Fruit fly (Drosophila melanogaster) whole organism, embryonic: ENCODE measurements around the gene BBIP1.

Source experiments
- Bgb ChIP-seq: fragments of 200-800 bp; sonication (Bioruptor generic); IDR thresholded peaks from 2 replicates; pipeline ENCODE4 v1.3.6; 2022; ENCODE audit warnings: missing biosample characterization, missing genetic modification characterization; ENCODE audit not compliant: partially characterized antibody
- CG10147 ChIP-seq: fragments of 200-800 bp; sonication (Bioruptor generic); optimal IDR thresholded peaks from 2 replicates; lab custom pipeline; 2019; ENCODE audit warnings: missing biosample characterization, mild to moderate bottlenecking, missing genetic modification characterization, moderate library complexity
- CG11504 ChIP-seq: fragments of 200-800 bp; sonication (Bioruptor generic); optimal IDR thresholded peaks from 3 replicates; lab custom pipeline; 2019; ENCODE audit warnings: missing biosample characterization, mild to moderate bottlenecking, missing genetic modification characterization, moderate library complexity
- CG11695 ChIP-seq: fragments of 200-800 bp; sonication (Bioruptor generic); IDR thresholded peaks from 3 replicates; pipeline ENCODE4 v1.3.6; 2022; ENCODE audit warnings: missing biosample characterization, missing genetic modification characterization
- CG1233 ChIP-seq: fragments of 200-800 bp; sonication (Bioruptor generic); optimal IDR thresholded peaks from 4 replicates; lab custom pipeline; 2018; ENCODE audit warnings: missing biosample characterization, mild to moderate bottlenecking, missing genetic modification characterization
- CG13287 ChIP-seq: fragments of 200-800 bp; sonication (Bioruptor generic); IDR thresholded peaks from 2 replicates; pipeline ENCODE4 v1.3.6; 2022; ENCODE audit warnings: missing biosample characterization, missing genetic modification characterization; ENCODE audit not compliant: partially characterized antibody
- CG16863 ChIP-seq: fragments of 200-800 bp; sonication (Bioruptor generic); optimal IDR thresholded peaks from 3 replicates; lab custom pipeline; 2016; ENCODE audit warnings: missing biosample characterization, missing genetic modification characterization
- CG18262 ChIP-seq: fragments of 200-800 bp; optimal IDR thresholded peaks from 3 replicates; lab custom pipeline; 2019; ENCODE audit warnings: missing biosample characterization, mild to moderate bottlenecking, missing genetic modification characterization, moderate library complexity
- CG2116 ChIP-seq: fragments of 200-800 bp; sonication (Bioruptor generic); optimal IDR thresholded peaks from 3 replicates; lab custom pipeline; 2018; ENCODE audit warnings: missing biosample characterization, mild to moderate bottlenecking, missing genetic modification characterization
- CG2129 ChIP-seq: fragments of 200-800 bp; sonication (Bioruptor generic); IDR thresholded peaks from 2 replicates; pipeline ENCODE4 v1.3.6; 2022; ENCODE audit warnings: missing biosample characterization, missing genetic modification characterization; ENCODE audit not compliant: partially characterized antibody
- CG31388 ChIP-seq: fragments of 200-800 bp; sonication (Bioruptor generic); optimal IDR thresholded peaks from 2 replicates; lab custom pipeline; 2016; ENCODE audit warnings: missing biosample characterization, missing genetic modification characterization
- CG31441 ChIP-seq: fragments of 200-800 bp; sonication (Bioruptor generic); IDR thresholded peaks from 2 replicates; pipeline ENCODE4 v1.3.6; 2022; ENCODE audit warnings: missing biosample characterization, missing genetic modification characterization
- CG34224 ChIP-seq: fragments of 200-800 bp; sonication (Bioruptor generic); IDR thresholded peaks from 3 replicates; pipeline ENCODE4 v1.3.6; 2022; ENCODE audit warnings: missing biosample characterization, missing genetic modification characterization; ENCODE audit not compliant: partially characterized antibody
- CG3995 ChIP-seq: fragments of 200-800 bp; sonication (Bioruptor generic); optimal IDR thresholded peaks from 3 replicates; lab custom pipeline; 2016; ENCODE audit warnings: missing biosample characterization, missing genetic modification characterization
- CG5245 ChIP-seq: fragments of 200-800 bp; sonication (Bioruptor generic); optimal IDR thresholded peaks from 3 replicates; lab custom pipeline; 2016; ENCODE audit warnings: missing biosample characterization, missing genetic modification characterization
- Dll ChIP-seq: fragments of 200-800 bp; sonication (Bioruptor generic); IDR thresholded peaks from 4 replicates; pipeline ENCODE4 v1.3.6; 2022; ENCODE audit warnings: missing biosample characterization, missing genetic modification characterization; ENCODE audit not compliant: partially characterized antibody
- Doc3 ChIP-seq: fragments of 200-800 bp; sonication (Bioruptor generic); IDR thresholded peaks from 3 replicates; pipeline ENCODE4 v1.3.6; 2022; ENCODE audit warnings: missing biosample characterization, missing genetic modification characterization; ENCODE audit not compliant: partially characterized antibody
- E2f1 ChIP-seq: fragments of 200-800 bp; sonication (Bioruptor generic); IDR thresholded peaks from 2 replicates; pipeline ENCODE4 v1.3.6; 2022; ENCODE audit warnings: missing biosample characterization, missing genetic modification characterization
- E2f2 ChIP-seq: fragments of 200-800 bp; sonication (Bioruptor generic); IDR thresholded peaks from 2 replicates; pipeline ENCODE4 v1.3.6; 2022; ENCODE audit warnings: missing biosample characterization, missing genetic modification characterization
- Ets65A ChIP-seq: fragments of 200-800 bp; sonication (Bioruptor generic); peaks from one replicate; lab custom pipeline; 2016; ENCODE audit warnings: missing biosample characterization, missing genetic modification characterization
- Med ChIP-seq: fragments of 200-800 bp; sonication (Bioruptor generic); peaks from one replicate; lab custom pipeline; 2016; ENCODE audit warnings: missing biosample characterization, missing genetic modification characterization, mild to moderate bottlenecking, inconsistent platforms, moderate library complexity
- Nf-YB ChIP-seq: fragments of 200-800 bp; sonication (Bioruptor generic); optimal IDR thresholded peaks from 3 replicates; lab custom pipeline; 2019; ENCODE audit warnings: missing biosample characterization, mild to moderate bottlenecking, missing genetic modification characterization, moderate library complexity
- Nf-YC ChIP-seq: fragments of 200-800 bp; optimal IDR thresholded peaks from 3 replicates; lab custom pipeline; 2019; ENCODE audit warnings: missing biosample characterization, mild to moderate bottlenecking, missing genetic modification characterization, moderate library complexity
- Pdp1 ChIP-seq, 2 experiments: fragments of 200-800 bp; sonication (Bioruptor generic); optimal IDR thresholded peaks; 3 replicates each; lab custom pipeline; 2016; ENCODE audit warnings: missing biosample characterization in 2 of 2, missing genetic modification characterization in 2 of 2, mild to moderate bottlenecking in 1 of 2, moderate library complexity in 1 of 2
- Scr ChIP-seq: fragments of 200-800 bp; sonication (Bioruptor generic); IDR thresholded peaks from 2 replicates; pipeline ENCODE4 v1.3.6; 2022; ENCODE audit warnings: missing biosample characterization, missing genetic modification characterization; ENCODE audit not compliant: partially characterized antibody
- az2 ChIP-seq: fragments of 200-800 bp; sonication (Bioruptor generic); optimal IDR thresholded peaks from 3 replicates; lab custom pipeline; 2016; ENCODE audit warnings: missing biosample characterization, missing genetic modification characterization
- bbx ChIP-seq: fragments of 200-800 bp; sonication (Bioruptor generic); IDR thresholded peaks from 2 replicates; pipeline ENCODE4 v1.3.6; 2022; ENCODE audit warnings: missing biosample characterization, missing genetic modification characterization; ENCODE audit not compliant: partially characterized antibody
- cato ChIP-seq: fragments of 200-800 bp; sonication (Bioruptor generic); optimal IDR thresholded peaks from 2 replicates; lab custom pipeline; 2016; ENCODE audit warnings: missing biosample characterization, missing genetic modification characterization, borderline replicate concordance
- ci ChIP-seq: fragments of 200-800 bp; sonication (Bioruptor generic); IDR thresholded peaks from 3 replicates; pipeline ENCODE4 v1.3.6; 2022; ENCODE audit warnings: missing biosample characterization, missing genetic modification characterization
- crp ChIP-seq, 2 experiments: fragments of 200-800 bp; sonication (Bioruptor generic); optimal IDR thresholded peaks; 2 replicates in 1 of 2; 3 replicates in 1 of 2; lab custom pipeline; 2017; ENCODE audit warnings: missing biosample characterization in 2 of 2, missing genetic modification characterization in 2 of 2, mild to moderate bottlenecking in 1 of 2, moderate library complexity in 1 of 2
- eve ChIP-seq, 2 experiments: fragments of >200 bp; optimal IDR thresholded peaks; 2 replicates each; lab custom pipeline; 2017; ENCODE audit warnings: missing biosample characterization in 2 of 2, missing genetic modification characterization in 2 of 2
- hbn ChIP-seq: fragments of 200-800 bp; sonication (Bioruptor generic); IDR thresholded peaks from 2 replicates; pipeline ENCODE4 v1.3.6; 2022; ENCODE audit warnings: missing biosample characterization, missing genetic modification characterization; ENCODE audit not compliant: partially characterized antibody
- insv ChIP-seq, 2 experiments: fragments of 200-800 bp; sonication (Bioruptor generic); optimal IDR thresholded peaks; 3 replicates each; lab custom pipeline; 2016 to 2018; ENCODE audit warnings: missing biosample characterization in 2 of 2, missing genetic modification characterization in 2 of 2
- inv ChIP-seq: fragments of 200-800 bp; sonication (Bioruptor generic); IDR thresholded peaks from 2 replicates; pipeline ENCODE4 v1.3.6; 2022; ENCODE audit warnings: missing biosample characterization, missing genetic modification characterization; ENCODE audit not compliant: partially characterized antibody
- knrl ChIP-seq: fragments of 200-800 bp; sonication (Bioruptor generic); IDR thresholded peaks from 3 replicates; pipeline ENCODE4 v1.3.6; 2022; ENCODE audit warnings: missing biosample characterization, missing genetic modification characterization; ENCODE audit not compliant: partially characterized antibody
- lab ChIP-seq: fragments of 200-800 bp; sonication (Bioruptor generic); optimal IDR thresholded peaks from 3 replicates; lab custom pipeline; 2017; ENCODE audit warnings: missing biosample characterization, missing genetic modification characterization, mild to moderate bottlenecking, moderate library complexity, missing genetic modification reagents
- lola ChIP-seq, 3 experiments: fragments of >200 bp in 2 of 3; fragments of 200-800 bp in 1 of 3; sonication (Bioruptor generic) in 1 of 3; optimal IDR thresholded peaks; 2 replicates each; lab custom pipeline; 2017 to 2019; ENCODE audit warnings: missing biosample characterization in 3 of 3, missing genetic modification characterization in 3 of 3, mild to moderate bottlenecking in 1 of 3, moderate library complexity in 1 of 3
- mld ChIP-seq: fragments of 200-800 bp; sonication (Bioruptor generic); IDR thresholded peaks from 3 replicates; pipeline ENCODE4 v1.3.6; 2022; ENCODE audit warnings: missing biosample characterization, missing genetic modification characterization; ENCODE audit not compliant: partially characterized antibody
- sens ChIP-seq: fragments of 200-800 bp; sonication (Bioruptor generic); peaks from one replicate; lab custom pipeline; 2016; ENCODE audit warnings: missing biosample characterization, missing genetic modification characterization
- sob ChIP-seq: fragments of 200-800 bp; sonication (Bioruptor generic); IDR thresholded peaks from 2 replicates; pipeline ENCODE4 v1.3.6; 2022; ENCODE audit warnings: missing biosample characterization, missing genetic modification characterization
- ssp ChIP-seq: fragments of 200-800 bp; sonication (Bioruptor generic); IDR thresholded peaks from 2 replicates; pipeline ENCODE4 v1.3.6; 2022; ENCODE audit warnings: missing biosample characterization, missing genetic modification characterization
- unc-4 ChIP-seq: fragments of 200-800 bp; sonication (Bioruptor generic); IDR thresholded peaks from 2 replicates; pipeline ENCODE4 v1.3.6; 2022; ENCODE audit warnings: missing biosample characterization, missing genetic modification characterization; ENCODE audit not compliant: partially characterized antibody
- wor ChIP-seq: fragments of 200-800 bp; sonication (Bioruptor generic); IDR thresholded peaks from 2 replicates; pipeline ENCODE4 v1.3.6; 2022; ENCODE audit warnings: missing biosample characterization, missing genetic modification characterization
- yki ChIP-seq: fragments of >200 bp; optimal IDR thresholded peaks from 3 replicates; lab custom pipeline; 2018

BBIP1 gene

dm6 chr3R:9450672-9451071, 46.5 kb downstream of the BBIP1 start (continued):
- TF ChIP-seq lab (peak; percentile 13), CG11504 (tag; lab: Kevin White, UChicago) (no peak), sob (GFP tag; lab: Robert Waterston, UW) (peak; percentile 12; the same call in 1 of the 2 replicates), Pdp1 (GFP tag; optimal IDR thresholded peaks at IDR 0.05; lab: Kevin White, UChicago) (peak in 1 of 2 experiments; percentile 13), ci (peak; percentile 37; the same call in 1 of the 3 replicates), eve (GFP tag; optimal IDR thresholded peaks at IDR 0.05; lab: Kevin White, UChicago) (peak in 1 of 2 experiments; percentile 49)
- TF ChIP-seq, all 482 proteins: peak for 11

dm6 chr3R:9454980-9455379, 50.8 kb downstream of the BBIP1 start:
- TF ChIP-seq CG11695 (peak; percentile 60; the same call in 1 of the 3 replicates), sens (GFP tag; lab: Kevin White, UChicago) (peak; percentile 48), CG11504 (tag; lab: Kevin White, UChicago) (no peak), wor (GFP tag; lab: Robert Waterston, UW) (no peak), Ets65A (GFP tag; lab: Kevin White, UChicago) (peak; percentile 44), Pdp1 (GFP tag; optimal IDR thresholded peaks at IDR 0.05; lab: Kevin White, UChicago) (peak in 1 of 2 experiments; percentile 83), lola (GFP tag; optimal IDR thresholded peaks at IDR 0.05; lab: Kevin White, UChicago) (peak in 1 of 3 experiments; percentile 1), Med (GFP tag; lab: Kevin White, UChicago) (peak; percentile 10)

dm6 chr3R:9456373-9456772, 52.2 kb downstream of the BBIP1 start, which contains the start of gene GstZ1:
TSS of gene GstZ1 (minus strand) at chr3R:9456546.
- TF ChIP-seq Ets65A (GFP tag; lab: Kevin White, UChicago) (no peak), E2f2 (GFP tag; lab: Robert Waterston, UW) (no peak), CG31441 (GFP tag; lab: Robert Waterston, UW) (no peak), cato (GFP tag; lab: Kevin White, UChicago) (no peak), CG3995 (GFP tag; lab: Kevin White, UChicago) (peak; percentile 94), ssp (GFP tag; lab: Robert Waterston, UW) (no peak), knrl (GFP tag; lab: Robert Waterston, UW) (peak; percentile 56; the same call in 1 of the 3 replicates), CG5245 (GFP tag; lab: Kevin White, UChicago) (no peak), Dll (GFP tag; lab: Robert Waterston, UW) (peak; percentile 80), crp (GFP tag; optimal IDR thresholded peaks at IDR 0.05; lab: Kevin White, UChicago) (peak; percentile 4 to 83), az2 (GFP tag; lab: Kevin White, UChicago) (no peak), Pdp1 (GFP tag; optimal IDR thresholded peaks at IDR 0.05; lab: Kevin White, UChicago) (peak in 1 of 2 experiments; percentile 21), E2f1 (no peak), mld (GFP tag; lab: Robert Waterston, UW) (peak; percentile 64; the same call in 1 of the 3 replicates), yki (lab: Kevin White, UChicago) (no peak), sens (GFP tag; lab: Kevin White, UChicago) (peak; percentile 29), CG2129 (GFP tag; lab: Robert Waterston, UW) (peak; percentile 38; the same call in 1 of the 2 replicates), Nf-YC (tag; lab: Kevin White, UChicago) (peak; percentile 76), CG31388 (GFP tag; lab: Kevin White, UChicago) (no peak), CG18262 (tag; lab: Kevin White, UChicago) (peak; percentile 15), CG34224 (GFP tag; lab: Robert Waterston, UW) (peak; percentile 82), Doc3 (peak; percentile 67; the same call in 2 of the 3 replicates), bbx (GFP tag; lab: Robert Waterston, UW) (peak; percentile 76; the same call in 1 of the 2 replicates), unc-4 (GFP tag; lab: Robert Waterston, UW) (peak; percentile 71), hbn (GFP tag; lab: Robert Waterston, UW) (peak; percentile 74), CG10147 (peak; percentile 18), CG1233 (GFP tag; lab: Kevin White, UChicago) (no peak), insv (GFP tag; optimal IDR thresholded peaks at IDR 0.05; lab: Kevin White, UChicago) (peak; percentile 70 to 97), Scr (GFP tag; lab: Robert Waterston, UW) (peak; percentile 68), CG13287 (peak; percentile 86), CG16863 (GFP tag; lab: Kevin White, UChicago) (no peak), Nf-YB (GFP tag; lab: Kevin White, UChicago) (peak; percentile 65), inv (GFP tag; lab: Robert Waterston, UW) (peak; percentile 40; the same call in 1 of the 2 replicates), CG2116 (peak; percentile 16), Bgb (GFP tag; lab: Robert Waterston, UW) (peak; percentile 69)
